Fruit fly (Drosophila melanogaster): Measurements from ENCODE around the gene Nprl2.
A peak's percentile ranks its signal among the peaks of the same experiment; 100 is the strongest.

The Nprl2 gene

dm6 chrX:16839905-16840304 is 44.3 kb downstream of the Nprl2 start (continued):
- TF ChIP-seq Antp (GFP tag; optimal IDR thresholded peaks at IDR 0.05) = no peak
- TF ChIP-seq onecut (GFP tag; IDR thresholded peaks at IDR 0.05) = no peak
- peak; percentile 56 for TF ChIP-seq Abd-B (GFP tag; optimal IDR thresholded peaks at IDR 0.05)
- TF ChIP-seq pfk (GFP tag; optimal IDR thresholded peaks at IDR 0.05) = no peak
- TF ChIP-seq Rfx (GFP tag; IDR thresholded peaks at IDR 0.05) = peak; percentile 55
- TF ChIP-seq sisA (GFP tag; IDR thresholded peaks at IDR 0.05) = 0 out of 2 replicates have a peak, but pooled peaks have one; percentile 9
- no peak for TF ChIP-seq CG33213 (GFP tag; optimal IDR thresholded peaks at IDR 0.05)
- TF ChIP-seq CG3838 (GFP tag; optimal IDR thresholded peaks at IDR 0.05) = no peak
- no peak for TF ChIP-seq CG31365 (tag; optimal IDR thresholded peaks at IDR 0.05)
- no peak for TF ChIP-seq en (GFP tag; optimal IDR thresholded peaks at IDR 0.05)
- TF ChIP-seq Sin3A (optimal IDR thresholded peaks at IDR 0.05) = no peak
- no peak for TF ChIP-seq Tbp (GFP tag; optimal IDR thresholded peaks at IDR 0.05)
- no peak for TF ChIP-seq Awh (GFP tag; IDR thresholded peaks at IDR 0.05)
- TF ChIP-seq phol (tag; optimal IDR thresholded peaks at IDR 0.05) = peak; percentile 9
- TF ChIP-seq trh (GFP tag; optimal IDR thresholded peaks at IDR 0.05) = no peak
- 0 out of 2 replicates have a peak, but pooled peaks have one; percentile 9 for TF ChIP-seq CG14441 (GFP tag; IDR thresholded peaks at IDR 0.05)
- TF ChIP-seq Side (GFP tag; optimal IDR thresholded peaks at IDR 0.05) = no peak
- TF ChIP-seq ATbp (GFP tag; optimal IDR thresholded peaks at IDR 0.05) = no peak
- TF ChIP-seq CG7556 (GFP tag; optimal IDR thresholded peaks at IDR 0.05) = no peak
- TF ChIP-seq CG9817 (tag; optimal IDR thresholded peaks at IDR 0.05) = peak; percentile 22
- no peak for TF ChIP-seq ems (GFP tag; optimal IDR thresholded peaks at IDR 0.05)
- TF ChIP-seq bab2 (GFP tag; optimal IDR thresholded peaks at IDR 0.05) = no peak
- TF ChIP-seq CG8944 (GFP tag; optimal IDR thresholded peaks at IDR 0.05) = peak; percentile 18
- no peak for TF ChIP-seq Hr3 (GFP tag; optimal IDR thresholded peaks at IDR 0.05)
- no peak for TF ChIP-seq CG18764 (GFP tag; optimal IDR thresholded peaks at IDR 0.05)
- TF ChIP-seq BtbVII (GFP tag; optimal IDR thresholded peaks at IDR 0.05) = no peak
- TF ChIP-seq maf-S (GFP tag; optimal IDR thresholded peaks at IDR 0.05) = no peak
- TF ChIP-seq CrebB (tag; optimal IDR thresholded peaks at IDR 0.05) = no peak
- no peak for TF ChIP-seq Nf-YC (tag; optimal IDR thresholded peaks at IDR 0.05)
- no peak for TF ChIP-seq ash1 (GFP tag; optimal IDR thresholded peaks at IDR 0.05)
- TF ChIP-seq CG6254 (GFP tag; optimal IDR thresholded peaks at IDR 0.05) = no peak
- no peak for TF ChIP-seq wdn (GFP tag; IDR thresholded peaks at IDR 0.05)
- no peak for TF ChIP-seq Dad (GFP tag; optimal IDR thresholded peaks at IDR 0.05)
- peak; percentile 94 for TF ChIP-seq Ets65A (GFP tag)
- no peak for TF ChIP-seq Mes4 (GFP tag; optimal IDR thresholded peaks at IDR 0.05)
- TF ChIP-seq Lim3 (GFP tag; IDR thresholded peaks at IDR 0.05) = no peak
- peak; percentile 87 for TF ChIP-seq stwl (tag; optimal IDR thresholded peaks at IDR 0.05)
- peak; percentile 3 for TF ChIP-seq pum (GFP tag; optimal IDR thresholded peaks at IDR 0.05)
- no peak for TF ChIP-seq CG12744 (GFP tag; optimal IDR thresholded peaks at IDR 0.05)
- peak; percentile 0 for TF ChIP-seq pnt (GFP tag; optimal IDR thresholded peaks at IDR 0.05)
- no peak for TF ChIP-seq CG10274 (GFP tag; optimal IDR thresholded peaks at IDR 0.05)
- no peak for TF ChIP-seq corto (GFP tag; optimal IDR thresholded peaks at IDR 0.05)
- no peak for TF ChIP-seq CG8765 (GFP tag; IDR thresholded peaks at IDR 0.05)
- TF ChIP-seq CG13624 (GFP tag; optimal IDR thresholded peaks at IDR 0.05) = no peak
- TF ChIP-seq CG9932 (GFP tag; IDR thresholded peaks at IDR 0.05) = peak; percentile 26; the same call in 1 of the 2 replicates
- no peak for TF ChIP-seq sc (optimal IDR thresholded peaks at IDR 0.05)
- no peak for TF ChIP-seq sc (GFP tag; optimal IDR thresholded peaks at IDR 0.05)
- no peak for TF ChIP-seq p53 (GFP tag; optimal IDR thresholded peaks at IDR 0.05)
- TF ChIP-seq ap (GFP tag; IDR thresholded peaks at IDR 0.05) = no peak
- no peak for TF ChIP-seq ase (GFP tag; IDR thresholded peaks at IDR 0.05)
- no peak for TF ChIP-seq CG11695 (GFP tag; IDR thresholded peaks at IDR 0.05)
- TF ChIP-seq CG3281 (GFP tag; optimal IDR thresholded peaks at IDR 0.05) = no peak
- TF ChIP-seq HLH4C (GFP tag; IDR thresholded peaks at IDR 0.05; ENCODE audit: partially characterized antibody) = no peak
- no peak for TF ChIP-seq CG10654 (GFP tag; optimal IDR thresholded peaks at IDR 0.05)
